Worm (Caenorhabditis elegans): ENCODE results near the gene F53H1.4.

The F53H1.4 gene

ce11 chrIV:1266138-1266537, 43.8 kb upstream of the F53H1.4 start:
- TF ChIP-seq ceh-82 (tag; optimal IDR thresholded peaks at IDR 0.05) (no peak), skn-1 (tag; optimal IDR thresholded peaks at IDR 0.05) (no peak), elt-2 (tag; optimal IDR thresholded peaks at IDR 0.05) (peak; percentile 97), mml-1 (tag; optimal IDR thresholded peaks at IDR 0.05) (no peak), jun-1 (tag; optimal IDR thresholded peaks at IDR 0.05) (peak; percentile 61), lin-15B (tag; optimal IDR thresholded peaks at IDR 0.05) (no peak), nhr-76 (tag; optimal IDR thresholded peaks at IDR 0.05) (no peak), unc-62 (GFP tag; optimal IDR thresholded peaks at IDR 0.05) (no peak), pha-4 (tag; optimal IDR thresholded peaks at IDR 0.05) (peak; percentile 24), elt-1 (tag; optimal IDR thresholded peaks at IDR 0.05) (no peak), nfya-1 (tag; optimal IDR thresholded peaks at IDR 0.05; ENCODE audit: insufficient read depth) (no peak), pqm-1 (tag; optimal IDR thresholded peaks at IDR 0.05) (peak; percentile 78), ztf-4 (tag; optimal IDR thresholded peaks at IDR 0.05) (no peak), mdl-1 (tag; optimal IDR thresholded peaks at IDR 0.05) (no peak), tbx-2 (tag; optimal IDR thresholded peaks at IDR 0.05) (no peak), unc-39 (tag; optimal IDR thresholded peaks at IDR 0.05) (no peak), R02D3.7 (tag; optimal IDR thresholded peaks at IDR 0.05) (no peak), snpc-4 (tag; optimal IDR thresholded peaks at IDR 0.05) (no peak), zag-1 (tag; optimal IDR thresholded peaks at IDR 0.05) (no peak), nhr-67 (tag; optimal IDR thresholded peaks at IDR 0.05) (no peak), egl-27 (tag; optimal IDR thresholded peaks at IDR 0.05) (no peak)

- no peak for TF ChIP-seq jun-1 (tag; optimal IDR thresholded peaks at IDR 0.05)
- peak; percentile 81 for TF ChIP-seq elt-2 (tag; optimal IDR thresholded peaks at IDR 0.05)
- peak; percentile 12 for TF ChIP-seq pqm-1 (tag; optimal IDR thresholded peaks at IDR 0.05)
Measured at ce11 chrIV:1266724-1267123, 43.2 kb upstream of the F53H1.4 start, which contains the start of gene clec-170. clec-170 (plus strand) TSS chrIV:1266866.

ce11 chrIV:1274583-1274982, 35.4 kb upstream of the F53H1.4 start, which contains the start of gene C09E9.1:
C09E9.1 (plus strand) TSS chrIV:1274868.
- TF ChIP-seq nhr-23 (tag; optimal IDR thresholded peaks at IDR 0.05), result peak; percentile 6
- peak; percentile 15 for TF ChIP-seq snpc-4 (tag; optimal IDR thresholded peaks at IDR 0.05)
- TF ChIP-seq fos-1 (tag; optimal IDR thresholded peaks at IDR 0.05), result no peak
- TF ChIP-seq ztf-11 (tag; optimal IDR thresholded peaks at IDR 0.05), result no peak
- TF ChIP-seq pha-4 (tag; optimal IDR thresholded peaks at IDR 0.05), result peak; percentile 39
- no peak for TF ChIP-seq mml-1 (tag; optimal IDR thresholded peaks at IDR 0.05)
- TF ChIP-seq aly-2 (tag; optimal IDR thresholded peaks at IDR 0.05), result no peak
- no peak for TF ChIP-seq unc-62 (GFP tag; optimal IDR thresholded peaks at IDR 0.05)
- peak; percentile 79 for TF ChIP-seq nfya-1 (tag; optimal IDR thresholded peaks at IDR 0.05; ENCODE audit: insufficient read depth)
- TF ChIP-seq egl-5 (tag; optimal IDR thresholded peaks at IDR 0.05), result no peak
- TF ChIP-seq nhr-43 (tag; optimal IDR thresholded peaks at IDR 0.05; ENCODE audit: poor library complexity, severe bottlenecking), result no peak
- TF ChIP-seq elt-3 (tag; optimal IDR thresholded peaks at IDR 0.05), result no peak
- TF ChIP-seq nhr-12 (tag; optimal IDR thresholded peaks at IDR 0.05), result no peak
- TF ChIP-seq hmg-11 (tag; optimal IDR thresholded peaks at IDR 0.05), result peak; percentile 80
- TF ChIP-seq sea-2 (GFP tag; optimal IDR thresholded peaks at IDR 0.05), result no peak
- peak; percentile 72 for TF ChIP-seq elt-2 (tag; optimal IDR thresholded peaks at IDR 0.05)
- TF ChIP-seq ztf-4 (tag; optimal IDR thresholded peaks at IDR 0.05), result no peak
- TF ChIP-seq fkh-10 (GFP tag; optimal IDR thresholded peaks at IDR 0.05), result peak; percentile 8
- no peak for TF ChIP-seq eor-1 (tag; optimal IDR thresholded peaks at IDR 0.05)
- TF ChIP-seq lsy-12 (tag; optimal IDR thresholded peaks at IDR 0.05), result no peak
- peak; percentile 97 for TF ChIP-seq mdl-1 (tag; optimal IDR thresholded peaks at IDR 0.05)
- TF ChIP-seq lin-15B (tag; optimal IDR thresholded peaks at IDR 0.05), result peak; percentile 88
- TF ChIP-seq nhr-77 (tag; optimal IDR thresholded peaks at IDR 0.05), result no peak
- TF ChIP-seq ama-1 (optimal IDR thresholded peaks at IDR 0.05), result no peak
- TF ChIP-seq ZK546.5 (tag; optimal IDR thresholded peaks at IDR 0.05), result no peak
- TF ChIP-seq nhr-28 (tag; optimal IDR thresholded peaks at IDR 0.05), result no peak
- peak; percentile 42 for TF ChIP-seq skn-1 (tag; optimal IDR thresholded peaks at IDR 0.05)
- no peak for TF ChIP-seq R02D3.7 (tag; optimal IDR thresholded peaks at IDR 0.05)
- TF ChIP-seq ceh-9 (tag; optimal IDR thresholded peaks at IDR 0.05), result no peak
- TF ChIP-seq nhr-11 (tag; optimal IDR thresholded peaks at IDR 0.05), result no peak
- peak; percentile 63 for TF ChIP-seq lin-39 (tag; optimal IDR thresholded peaks at IDR 0.05)
- no peak for TF ChIP-seq nhr-76 (tag; optimal IDR thresholded peaks at IDR 0.05)
- no peak for TF ChIP-seq pqm-1 (tag; optimal IDR thresholded peaks at IDR 0.05)
- TF ChIP-seq nhr-67 (tag; optimal IDR thresholded peaks at IDR 0.05), result no peak
- TF ChIP-seq ceh-16 (tag; optimal IDR thresholded peaks at IDR 0.05), result no peak
- TF ChIP-seq egl-27 (tag; optimal IDR thresholded peaks at IDR 0.05), result no peak
- no peak for TF ChIP-seq nhr-237 (tag; optimal IDR thresholded peaks at IDR 0.05)
- no peak for TF ChIP-seq tbx-2 (tag; optimal IDR thresholded peaks at IDR 0.05)
- no peak for TF ChIP-seq elt-1 (tag; optimal IDR thresholded peaks at IDR 0.05)
- TF ChIP-seq fkh-2 (tag; optimal IDR thresholded peaks at IDR 0.05), result no peak
- no peak for TF ChIP-seq unc-39 (tag; optimal IDR thresholded peaks at IDR 0.05)
- peak; percentile 62 for TF ChIP-seq jun-1 (tag; optimal IDR thresholded peaks at IDR 0.05)
- no peak for TF ChIP-seq zag-1 (tag; optimal IDR thresholded peaks at IDR 0.05)
- TF ChIP-seq ceh-28 (tag; optimal IDR thresholded peaks at IDR 0.05), result peak; percentile 61
- peak; percentile 14 for TF ChIP-seq nhr-25 (tag; optimal IDR thresholded peaks at IDR 0.05)
- no peak for TF ChIP-seq daf-12 (tag; optimal IDR thresholded peaks at IDR 0.05)
- TF ChIP-seq ceh-82 (tag; optimal IDR thresholded peaks at IDR 0.05), result no peak
